Fruit fly (Drosophila melanogaster): Measurements from ENCODE around the gene Skel.

The Skel gene

DNA sequence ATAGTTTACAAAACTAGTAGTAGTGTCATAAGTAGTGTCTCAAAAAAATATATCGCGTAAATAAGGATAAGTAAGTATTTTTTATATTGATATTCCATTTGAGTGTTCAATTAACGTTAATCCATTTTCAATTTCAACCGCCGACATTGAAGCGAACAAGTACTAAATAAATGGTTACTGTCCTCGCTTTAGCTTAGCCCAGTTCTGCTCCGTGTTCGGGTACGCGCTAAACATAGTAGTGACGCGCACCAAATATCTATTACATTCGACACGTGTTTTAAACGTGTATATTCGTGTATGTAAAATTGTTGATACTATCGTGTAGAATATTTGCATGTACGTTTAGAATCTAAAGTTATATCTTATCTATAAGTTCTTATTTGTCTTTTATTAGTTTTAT is 11.6 kb upstream of the Skel start (continued):
- TF ChIP-seq PHDP (tag; optimal IDR thresholded peaks at IDR 0.05) (peak; percentile 31), luna (GFP tag; optimal IDR thresholded peaks at IDR 0.05) (peak; percentile 13), CG13424 (tag; optimal IDR thresholded peaks at IDR 0.05) (peak; percentile 24), h (optimal IDR thresholded peaks at IDR 0.05) (no peak), E2f2 (GFP tag; IDR thresholded peaks at IDR 0.05) (peak; percentile 80), Jarid2 (GFP tag; optimal IDR thresholded peaks at IDR 0.05) (peak; percentile 30), CG6791 (GFP tag; IDR thresholded peaks at IDR 0.05; ENCODE audit: partially characterized antibody) (peak; percentile 77; the same call in 2 of the 3 replicates), aop (GFP tag; IDR thresholded peaks at IDR 0.05) (no peak), CG13287 (GFP tag; IDR thresholded peaks at IDR 0.05; ENCODE audit: partially characterized antibody) (peak; percentile 92), bsh (GFP tag; optimal IDR thresholded peaks at IDR 0.05) (no peak), CG15269 (tag; optimal IDR thresholded peaks at IDR 0.05) (no peak), klu (GFP tag; IDR thresholded peaks at IDR 0.05) (no peak), Abd-B (GFP tag; optimal IDR thresholded peaks at IDR 0.05) (peak; percentile 63), CG5953 (GFP tag; IDR thresholded peaks at IDR 0.05) (no peak), sim (GFP tag; IDR thresholded peaks at IDR 0.05) (no peak), bowl (GFP tag; IDR thresholded peaks at IDR 0.05) (no peak), nerfin-2 (GFP tag; IDR thresholded peaks at IDR 0.05; ENCODE audit: partially characterized antibody) (peak; percentile 49), sna (GFP tag; IDR thresholded peaks at IDR 0.05; ENCODE audit: partially characterized antibody) (peak; percentile 73; the same call in 1 of the 2 replicates), CG12659 (GFP tag; optimal IDR thresholded peaks at IDR 0.05) (peak; percentile 23), CG9932 (GFP tag; IDR thresholded peaks at IDR 0.05) (peak; percentile 40; the same call in 1 of the 2 replicates), CG30431 (GFP tag; optimal IDR thresholded peaks at IDR 0.05) (no peak), CG6854 (GFP tag; optimal IDR thresholded peaks at IDR 0.05) (no peak), gem (tag; optimal IDR thresholded peaks at IDR 0.05) (peak; percentile 28), CG7556 (GFP tag; optimal IDR thresholded peaks at IDR 0.05) (peak; percentile 1), Sry-δ (GFP tag; optimal IDR thresholded peaks at IDR 0.05) (peak; percentile 52), dysf (GFP tag; IDR thresholded peaks at IDR 0.05) (no peak), HLH4C (GFP tag; IDR thresholded peaks at IDR 0.05; ENCODE audit: partially characterized antibody) (peak; percentile 52; the same call in 1 of the 3 replicates), CG2889 (GFP tag; IDR thresholded peaks at IDR 0.05) (no peak), CG18599 (GFP tag; optimal IDR thresholded peaks at IDR 0.05) (peak; percentile 54), CG14441 (GFP tag; IDR thresholded peaks at IDR 0.05) (no peak), BtbVII (GFP tag; optimal IDR thresholded peaks at IDR 0.05) (peak; percentile 24), pita (GFP tag; optimal IDR thresholded peaks at IDR 0.05) (peak; percentile 99), oc (tag; optimal IDR thresholded peaks at IDR 0.05) (peak; percentile 26), pfk (GFP tag; optimal IDR thresholded peaks at IDR 0.05) (no peak), CG18764 (GFP tag; optimal IDR thresholded peaks at IDR 0.05) (no peak), pb (GFP tag; optimal IDR thresholded peaks at IDR 0.05) (no peak), chinmo (GFP tag; IDR thresholded peaks at IDR 0.05; ENCODE audit: partially characterized antibody) (peak; percentile 39; the same call in 1 of the 4 replicates), knrl (GFP tag; IDR thresholded peaks at IDR 0.05; ENCODE audit: partially characterized antibody) (peak; percentile 92), CG1024 (GFP tag; IDR thresholded peaks at IDR 0.05) (no peak), tx (GFP tag; optimal IDR thresholded peaks at IDR 0.05) (no peak), Dip2 (GFP tag; IDR thresholded peaks at IDR 0.05) (no peak), CG31441 (GFP tag; IDR thresholded peaks at IDR 0.05) (no peak), CG12155 (GFP tag; optimal IDR thresholded peaks at IDR 0.05) (peak; percentile 15), mld (GFP tag; IDR thresholded peaks at IDR 0.05; ENCODE audit: partially characterized antibody) (peak; percentile 46; the same call in 1 of the 3 replicates), CHES-1-like (GFP tag; optimal IDR thresholded peaks at IDR 0.05) (peak; percentile 26), CG9437 (GFP tag; optimal IDR thresholded peaks at IDR 0.05) (no peak), CG11247 (GFP tag; IDR thresholded peaks at IDR 0.05) (no peak), Lhr (GFP tag; optimal IDR thresholded peaks at IDR 0.05) (peak; percentile 93), HmgD (GFP tag; optimal IDR thresholded peaks at IDR 0.05) (peak; percentile 75), Trl (optimal IDR thresholded peaks at IDR 0.05) (no peak), Trl (GFP tag; optimal IDR thresholded peaks at IDR 0.05) (peak; percentile 66)

Measured in whole organism, embryonic.